Fruit fly (Drosophila melanogaster): ENCODE measurements around the gene CG5001.

CG5001 gene

dm6 chr2L:1172704-1173107 lies 12.9 kb upstream of the CG5001 start, which contains the start of the genes Charon and CG4887 (continued):
- TF ChIP-seq Dip2 (GFP tag; IDR thresholded peaks at IDR 0.05) (no peak), fd102C (GFP tag; optimal IDR thresholded peaks at IDR 0.05) (no peak), CG4820 (GFP tag; optimal IDR thresholded peaks at IDR 0.05) (peak; percentile 77), Ets65A (GFP tag) (peak; percentile 98), jing (GFP tag; optimal IDR thresholded peaks at IDR 0.05) (no peak), az2 (GFP tag; optimal IDR thresholded peaks at IDR 0.05) (peak; percentile 81), CG10462 (GFP tag; optimal IDR thresholded peaks at IDR 0.05) (peak; percentile 77), CG10209 (GFP tag; optimal IDR thresholded peaks at IDR 0.05) (peak; percentile 75), pfk (GFP tag; optimal IDR thresholded peaks at IDR 0.05) (peak; percentile 22), Dip3 (GFP tag; optimal IDR thresholded peaks at IDR 0.05) (peak; percentile 91), fu2 (GFP tag; optimal IDR thresholded peaks at IDR 0.05) (peak; percentile 87), Mad (GFP tag; optimal IDR thresholded peaks at IDR 0.05) (peak; percentile 87), CG11723 (GFP tag; optimal IDR thresholded peaks at IDR 0.05) (no peak), CG7839 (tag; optimal IDR thresholded peaks at IDR 0.05) (no peak), ttk (GFP tag; IDR thresholded peaks at IDR 0.05) (peak; percentile 74), chn (GFP tag; optimal IDR thresholded peaks at IDR 0.05) (peak; percentile 85), CG17328 (GFP tag; IDR thresholded peaks at IDR 0.05) (peak; percentile 70), CG14014 (GFP tag; IDR thresholded peaks at IDR 0.05) (peak; percentile 71), Meics (GFP tag; optimal IDR thresholded peaks at IDR 0.05) (peak; percentile 75), Blimp-1 (GFP tag; optimal IDR thresholded peaks at IDR 0.05) (no peak), CG12391 (tag; optimal IDR thresholded peaks at IDR 0.05) (peak; percentile 88), dm (GFP tag; optimal IDR thresholded peaks at IDR 0.05) (peak; percentile 87), usp (GFP tag; optimal IDR thresholded peaks at IDR 0.05) (no peak), CG12236 (GFP tag; optimal IDR thresholded peaks at IDR 0.05) (peak; percentile 40), CG11696 (GFP tag; IDR thresholded peaks at IDR 0.05) (no peak), Hand (GFP tag; optimal IDR thresholded peaks at IDR 0.05) (peak; percentile 37), disco-r (GFP tag; optimal IDR thresholded peaks at IDR 0.05) (peak; percentile 48), CG7372 (GFP tag; IDR thresholded peaks at IDR 0.05) (peak; percentile 83; the same call in 1 of the 2 replicates), CG13287 (GFP tag; IDR thresholded peaks at IDR 0.05; ENCODE audit: partially characterized antibody) (peak; percentile 80), pho (GFP tag; optimal IDR thresholded peaks at IDR 0.05) (peak; percentile 89), CG4854 (GFP tag; optimal IDR thresholded peaks at IDR 0.05) (peak; percentile 74), CG17359 (tag; optimal IDR thresholded peaks at IDR 0.05) (no peak), CG9817 (tag; optimal IDR thresholded peaks at IDR 0.05) (peak; percentile 89), phol (tag; optimal IDR thresholded peaks at IDR 0.05) (peak; percentile 89), CG2199 (GFP tag; IDR thresholded peaks at IDR 0.05) (no peak), Asciz (GFP tag; optimal IDR thresholded peaks at IDR 0.05) (no peak), Xrp1 (GFP tag; IDR thresholded peaks at IDR 0.05) (peak; percentile 86), pita (GFP tag; optimal IDR thresholded peaks at IDR 0.05) (no peak), CG14667 (GFP tag; IDR thresholded peaks at IDR 0.05) (peak; percentile 68), CG14710 (tag; optimal IDR thresholded peaks at IDR 0.05) (peak; percentile 86), CG3163 (GFP tag; optimal IDR thresholded peaks at IDR 0.05) (peak; percentile 52), CG4360 (GFP tag; IDR thresholded peaks at IDR 0.05) (no peak), CG34422 (GFP tag; IDR thresholded peaks at IDR 0.05) (peak; percentile 88), CG11504 (tag; optimal IDR thresholded peaks at IDR 0.05) (no peak), CG1233 (GFP tag; optimal IDR thresholded peaks at IDR 0.05) (peak; percentile 76), CG11456 (GFP tag; IDR thresholded peaks at IDR 0.05) (peak; percentile 82)

Measured in whole organism, embryonic.